Fruit fly (Drosophila melanogaster): ENCODE data around the gene AP-1mu.

- TF ChIP-seq GATAd (GFP tag; optimal IDR thresholded peaks at IDR 0.05) (no peak), Rel (GFP tag; optimal IDR thresholded peaks at IDR 0.05) (no peak), Rel (tag; optimal IDR thresholded peaks at IDR 0.05) (no peak), Myc (optimal IDR thresholded peaks at IDR 0.05) (no peak), fru (GFP tag; optimal IDR thresholded peaks at IDR 0.05) (no peak), Jra (GFP tag; optimal IDR thresholded peaks at IDR 0.05) (no peak)
Observed at dm6 chr3R:9532437-9533180, 26.7 kb downstream of the AP-1mu start, which contains the start of gene by.
